Worm (Caenorhabditis elegans): Measurements from ENCODE around the gene T11F9.1.
A peak's percentile ranks its signal among the peaks of the same experiment; 100 is the strongest.

T11F9.1 gene

ce11 chrV:11449404-11449803 lies 10.0 kb upstream of the T11F9.1 start:
- TF ChIP-seq die-1 (tag; optimal IDR thresholded peaks at IDR 0.05) (no peak), zfh-2 (GFP tag; conservative IDR thresholded peaks at IDR 0.05) (peak; percentile 93), mxl-1 (tag; optimal IDR thresholded peaks at IDR 0.05) (no peak), atf-7 (tag; optimal IDR thresholded peaks at IDR 0.05) (no peak), lin-35 (GFP tag; optimal IDR thresholded peaks at IDR 0.05) (no peak), lin-26 (GFP tag; IDR thresholded peaks at IDR 0.05) (no peak), egrh-3 (GFP tag; IDR thresholded peaks at IDR 0.05) (peak; percentile 81)

ce11 chrV:11450257-11450656 lies 9.1 kb upstream of the T11F9.1 start, which contains the start of gene col-156:
TSS of gene col-156 (minus strand) at chrV:11450357.
- TF ChIP-seq rec-8 (tag; optimal IDR thresholded peaks at IDR 0.05) (no peak), him-1 (tag; optimal IDR thresholded peaks at IDR 0.05) (no peak), ztf-28 (GFP tag; IDR thresholded peaks at IDR 0.05) (no peak), chd-7 (tag; optimal IDR thresholded peaks at IDR 0.05) (no peak), athp-1 (tag; optimal IDR thresholded peaks at IDR 0.05) (no peak), tbx-9 (tag; optimal IDR thresholded peaks at IDR 0.05; ENCODE audit: borderline replicate concordance) (no peak), hsf-1 (GFP tag; IDR thresholded peaks at IDR 0.05) (no peak), F23B12.7 (tag; optimal IDR thresholded peaks at IDR 0.05; ENCODE audit: insufficient read depth) (no peak), lin-35 (GFP tag; optimal IDR thresholded peaks at IDR 0.05) (no peak), F52B5.7 (tag; optimal IDR thresholded peaks at IDR 0.05) (no peak), ceh-79 (tag; optimal IDR thresholded peaks at IDR 0.05) (no peak), madf-3 (GFP tag; IDR thresholded peaks at IDR 0.05) (no peak), ceh-27 (GFP tag; optimal IDR thresholded peaks at IDR 0.05) (no peak), hlh-12 (tag; optimal IDR thresholded peaks at IDR 0.05) (no peak)

- TF ChIP-seq K11D2.4 (GFP tag; IDR thresholded peaks at IDR 0.05) (no peak), ztf-18 (tag; optimal IDR thresholded peaks at IDR 0.05) (no peak), D2030.7 (GFP tag; IDR thresholded peaks at IDR 0.05) (no peak), nhr-120 (GFP tag; IDR thresholded peaks at IDR 0.05) (no peak)
These were observed 4.4 kb upstream of the T11F9.1 start for ce11 chrV:11454917-11455316.

- TF ChIP-seq mxl-1 (tag; optimal IDR thresholded peaks at IDR 0.05) (no peak), lsy-27 (tag; optimal IDR thresholded peaks at IDR 0.05; ENCODE audit: borderline replicate concordance, insufficient read depth) (no peak), die-1 (tag; optimal IDR thresholded peaks at IDR 0.05) (no peak)
These were observed 3.7 kb downstream of the T11F9.1 start, which contains the start of gene zipt-16 for ce11 chrV:11462963-11463453. TSS of gene zipt-16 (plus strand) at chrV:11463013.

ce11 chrV:11470210-11470713 lies 10.9 kb downstream of the T11F9.1 start, which contains the start of gene aat-6:
TSS of gene aat-6 (minus strand) at chrV:11470663.
- TF ChIP-seq ets-4 (GFP tag; optimal IDR thresholded peaks at IDR 0.05) = peak; percentile 38
- TF ChIP-seq let-607 (tag; optimal IDR thresholded peaks at IDR 0.05) = peak in 1 of 2 experiments; percentile 23
- peak; percentile 92 for TF ChIP-seq nhr-80 (tag; optimal IDR thresholded peaks at IDR 0.05)
- TF ChIP-seq somi-1 (GFP tag; optimal IDR thresholded peaks at IDR 0.05) = no peak
- TF ChIP-seq hlh-26 (GFP tag; conservative IDR thresholded peaks at IDR 0.05) = no peak
- no peak for TF ChIP-seq ceh-58 (GFP tag; IDR thresholded peaks at IDR 0.05)
- no peak for TF ChIP-seq lin-26 (GFP tag; IDR thresholded peaks at IDR 0.05)

Data from whole organism, young adult.